Worm (Caenorhabditis elegans) whole organism, L3 larva: ENCODE results near the gene Y102F5A.1.

Source experiments
- ZK546.5 ChIP-seq: sonication (generic microtip); optimal IDR thresholded peaks from 2 replicates; lab custom pipeline; 2017; ENCODE audit warnings: missing biosample characterization, missing genetic modification characterization
- aly-2 ChIP-seq: fragments of 150-350 bp; optimal IDR thresholded peaks from 2 replicates; lab custom pipeline; 2014; ENCODE audit warnings: missing biosample characterization, missing genetic modification characterization
- ama-1 ChIP-seq: fragments of 150-350 bp; optimal IDR thresholded peaks from 2 replicates; lab custom pipeline; 2018
- ceh-82 ChIP-seq: fragments of 150-350 bp; optimal IDR thresholded peaks from 2 replicates; lab custom pipeline; 2014; ENCODE audit warnings: missing biosample characterization, missing genetic modification characterization
- daf-12 ChIP-seq: fragments of 150-350 bp; optimal IDR thresholded peaks from 2 replicates; lab custom pipeline; 2014; ENCODE audit warnings: missing biosample characterization, missing genetic modification reagents, missing genetic modification characterization
- egl-27 ChIP-seq: sonication (generic microtip); optimal IDR thresholded peaks from 4 replicates; lab custom pipeline; 2017; ENCODE audit warnings: missing biosample characterization, missing genetic modification reagents, missing genetic modification characterization
- egl-5 ChIP-seq: fragments of 150-350 bp; optimal IDR thresholded peaks from 2 replicates; lab custom pipeline; 2017; ENCODE audit warnings: missing biosample characterization, missing genetic modification reagents, missing genetic modification characterization, inconsistent platforms
- elt-2 ChIP-seq: sonication (generic microtip); optimal IDR thresholded peaks from 2 replicates; lab custom pipeline; 2016; ENCODE audit warnings: missing genetic modification reagents, mild to moderate bottlenecking, missing genetic modification characterization, missing compliant biosample characterization
- eor-1 ChIP-seq, 2 experiments: fragments of 150-350 bp; optimal IDR thresholded peaks; 2 replicates each; lab custom pipeline; 2014 to 2018; ENCODE audit warnings: missing biosample characterization in 2 of 2, missing genetic modification characterization in 2 of 2
- fkh-10 ChIP-seq: sonication (generic microtip); optimal IDR thresholded peaks from 2 replicates; lab custom pipeline; 2017; ENCODE audit warnings: missing biosample characterization, missing genetic modification reagents, missing genetic modification characterization
- fkh-2 ChIP-seq: fragments of 150-350 bp; optimal IDR thresholded peaks from 2 replicates; lab custom pipeline; 2014; ENCODE audit warnings: missing biosample characterization, missing genetic modification reagents, missing genetic modification characterization
- hmg-11 ChIP-seq: sonication (generic microtip); optimal IDR thresholded peaks from 2 replicates; lab custom pipeline; 2016; ENCODE audit warnings: missing genetic modification characterization, missing compliant biosample characterization
- lin-15B ChIP-seq: fragments of 150-350 bp; optimal IDR thresholded peaks from 2 replicates; lab custom pipeline; 2014; ENCODE audit warnings: missing biosample characterization, missing genetic modification characterization
- lin-39 ChIP-seq: fragments of 150-350 bp; optimal IDR thresholded peaks from 2 replicates; lab custom pipeline; 2018; ENCODE audit warnings: missing biosample characterization, missing genetic modification reagents, missing genetic modification characterization
- lsy-12 ChIP-seq: sonication (generic microtip); optimal IDR thresholded peaks from 2 replicates; lab custom pipeline; 2016; ENCODE audit warnings: mild to moderate bottlenecking, missing genetic modification characterization, missing compliant biosample characterization
- mdl-1 ChIP-seq: fragments of 150-350 bp; optimal IDR thresholded peaks from 2 replicates; lab custom pipeline; 2014; ENCODE audit warnings: missing biosample characterization, missing genetic modification characterization
- mml-1 ChIP-seq: fragments of 150-350 bp; sonication (generic microtip); optimal IDR thresholded peaks from 3 replicates; lab custom pipeline; 2014; ENCODE audit warnings: missing biosample characterization, missing genetic modification characterization
- nfya-1 ChIP-seq: sonication (generic microtip); optimal IDR thresholded peaks from 2 replicates; lab custom pipeline; 2017; ENCODE audit warnings: missing genetic modification characterization, mild to moderate bottlenecking, missing compliant biosample characterization, antibody characterized with exemption, moderate library complexity; ENCODE audit not compliant: insufficient read depth
- nhr-43 ChIP-seq: sonication (generic microtip); optimal IDR thresholded peaks from 2 replicates; lab custom pipeline; 2016; ENCODE audit warnings: mild to moderate bottlenecking, missing genetic modification characterization, missing compliant biosample characterization; ENCODE audit not compliant: poor library complexity, severe bottlenecking
- nhr-67 ChIP-seq: fragments of 150-350 bp; optimal IDR thresholded peaks from 2 replicates; lab custom pipeline; 2014; ENCODE audit warnings: missing biosample characterization, missing genetic modification characterization
- nhr-76 ChIP-seq: fragments of 150-350 bp; sonication (generic microtip); optimal IDR thresholded peaks from 5 replicates; lab custom pipeline; 2014; ENCODE audit warnings: missing biosample characterization, missing genetic modification characterization
- nhr-77 ChIP-seq: fragments of 150-350 bp; optimal IDR thresholded peaks from 2 replicates; lab custom pipeline; 2014; ENCODE audit warnings: missing biosample characterization, missing genetic modification characterization
- pqm-1 ChIP-seq: fragments of 150-350 bp; optimal IDR thresholded peaks from 2 replicates; lab custom pipeline; 2017; ENCODE audit warnings: missing biosample characterization, missing genetic modification characterization, inconsistent platforms
- sea-2 ChIP-seq: fragments of 150-350 bp; sonication (generic microtip); optimal IDR thresholded peaks from 4 replicates; lab custom pipeline; 2014; ENCODE audit warnings: missing biosample characterization, missing genetic modification reagents, missing genetic modification characterization
- skn-1 ChIP-seq: fragments of 150-350 bp; optimal IDR thresholded peaks from 2 replicates; lab custom pipeline; 2014; ENCODE audit warnings: missing biosample characterization, missing genetic modification characterization
- unc-39 ChIP-seq: sonication (generic microtip); optimal IDR thresholded peaks from 4 replicates; lab custom pipeline; 2017; ENCODE audit warnings: missing biosample characterization, missing genetic modification characterization
- unc-62 ChIP-seq: fragments of 150-350 bp; sonication (generic microtip); optimal IDR thresholded peaks from 4 replicates; lab custom pipeline; 2014; ENCODE audit warnings: missing biosample characterization, missing genetic modification reagents, missing genetic modification characterization
- zag-1 ChIP-seq: fragments of 150-350 bp; optimal IDR thresholded peaks from 2 replicates; lab custom pipeline; 2014; ENCODE audit warnings: missing biosample characterization, missing genetic modification characterization
- ztf-11 ChIP-seq: fragments of 150-350 bp; optimal IDR thresholded peaks from 2 replicates; lab custom pipeline; 2014; ENCODE audit warnings: missing biosample characterization, missing genetic modification characterization
- ztf-4 ChIP-seq: fragments of 150-350 bp; optimal IDR thresholded peaks from 2 replicates; lab custom pipeline; 2014; ENCODE audit warnings: missing biosample characterization, missing genetic modification characterization

The Y102F5A.1 gene

ce11 chrX:11821159-11821720, 37.1 kb upstream of the Y102F5A.1 start:
- TF ChIP-seq fkh-10 (GFP tag; lab: Kevin White, UChicago) (no peak), eor-1 (tag; optimal IDR thresholded peaks at IDR 0.05; lab: Kevin White, UChicago) (no peak), lin-39 (tag; lab: Kevin White, UChicago) (no peak), ztf-4 (no peak), hmg-11 (tag; lab: Kevin White, UChicago) (no peak), mdl-1 (tag; lab: Kevin White, UChicago) (no peak), ztf-11 (no peak), nhr-76 (tag; lab: Kevin White, UChicago) (no peak), zag-1 (no peak), lin-15B (no peak), ceh-82 (tag; lab: Kevin White, UChicago) (no peak), fkh-2 (no peak)

ce11 chrX:11818711-11819110, 34.6 kb upstream of the Y102F5A.1 start:
- TF ChIP-seq unc-62 (GFP tag; lab: Kevin White, UChicago) = no peak
- peak; percentile 21 for TF ChIP-seq nfya-1

- TF ChIP-seq fkh-2 = no peak
- no peak for TF ChIP-seq daf-12 (tag; lab: Kevin White, UChicago)
- TF ChIP-seq ztf-11 = no peak
- TF ChIP-seq ceh-82 (tag; lab: Kevin White, UChicago) = no peak
- no peak for TF ChIP-seq lsy-12 (tag; lab: Kevin White, UChicago)
- no peak for TF ChIP-seq skn-1 (tag; lab: Kevin White, UChicago)
- TF ChIP-seq ZK546.5 (tag; lab: Kevin White, UChicago) = no peak
Observed at ce11 chrX:11816825-11817224, 32.7 kb upstream of the Y102F5A.1 start.

ce11 chrX:11814667-11815066, 30.5 kb upstream of the Y102F5A.1 start, which contains the start of gene C34E11.2:
C34E11.2 (minus strand) TSS chrX:11814750.
- TF ChIP-seq lsy-12 (tag; lab: Kevin White, UChicago) (peak; percentile 2), ceh-82 (tag; lab: Kevin White, UChicago) (no peak)

ce11 chrX:11806175-11806853, 22.2 kb upstream of the Y102F5A.1 start:
- TF ChIP-seq mml-1 (tag; lab: Kevin White, UChicago) (no peak), nhr-67 (tag; lab: Kevin White, UChicago) (no peak), nhr-77 (tag; lab: Kevin White, UChicago) (no peak), egl-5 (tag; lab: Kevin White, UChicago) (no peak), elt-2 (no peak), ama-1 (lab: Kevin White, UChicago) (no peak), pqm-1 (no peak), ztf-4 (no peak), fkh-10 (GFP tag; lab: Kevin White, UChicago) (no peak), nhr-43 (tag; lab: Kevin White, UChicago) (no peak), skn-1 (tag; lab: Kevin White, UChicago) (no peak), zag-1 (no peak), unc-39 (tag; lab: Kevin White, UChicago) (no peak), aly-2 (no peak), sea-2 (GFP tag; lab: Kevin White, UChicago) (no peak)

ce11 chrX:11804057-11804456, 19.9 kb upstream of the Y102F5A.1 start, which contains the start of gene C34E11.4:
C34E11.4 (plus strand) TSS chrX:11804210.
- peak; percentile 43 for TF ChIP-seq elt-2
- TF ChIP-seq egl-27 (tag; lab: Kevin White, UChicago) = no peak
